Fruit fly (Drosophila melanogaster) Kc167 (cell line): ENCODE results near the gene CG18754.

Experiments used
- Sin3A ChIP-seq: fragments of >200 bp; optimal IDR thresholded peaks from 2 replicates; lab custom pipeline; 2018; ENCODE audit warnings: missing external identifiers
- h ChIP-seq: fragments of >200 bp; optimal IDR thresholded peaks from 3 replicates; lab custom pipeline; 2018; ENCODE audit warnings: missing external identifiers
- insv ChIP-seq: fragments of >200 bp; optimal IDR thresholded peaks from 3 replicates; lab custom pipeline; 2018; ENCODE audit warnings: missing external identifiers
- psq ChIP-seq: fragments of >200 bp; optimal IDR thresholded peaks from 2 replicates; lab custom pipeline; 2017; ENCODE audit warnings: missing external identifiers
- ttk ChIP-seq: sonication (Bioruptor generic); optimal IDR thresholded peaks from 2 replicates; lab custom pipeline; 2017; ENCODE audit warnings: missing external identifiers

- TF ChIP-seq ttk (lab: Kevin White, UChicago): no peak
- TF ChIP-seq psq: no peak
- no peak for TF ChIP-seq insv (lab: Kevin White, UChicago)
- no peak for TF ChIP-seq Sin3A
- no peak for TF ChIP-seq h (lab: Kevin White, UChicago)
Measured at dm6 chr3R:23682203-23682602, 1.7 kb upstream of the CG18754 start, which contains the start of gene CG16710.
